Fruit fly (Drosophila melanogaster) whole organism, embryonic: ENCODE results near the gene CG43672.

ENCODE experiments used
- Bgb ChIP-seq: fragments of 200-800 bp; sonication (Bioruptor generic); IDR thresholded peaks from 2 replicates; pipeline ENCODE4 v1.3.6; 2022; ENCODE audit warnings: missing biosample characterization, missing genetic modification characterization; ENCODE audit not compliant: partially characterized antibody
- CG11085 ChIP-seq: fragments of 200-800 bp; sonication (Bioruptor generic); IDR thresholded peaks from 2 replicates; pipeline ENCODE4 v1.3.6; 2022; ENCODE audit warnings: missing biosample characterization, missing genetic modification characterization
- CG12104 ChIP-seq: fragments of 200-800 bp; sonication (Bioruptor generic); optimal IDR thresholded peaks from 3 replicates; lab custom pipeline; 2016; ENCODE audit warnings: missing biosample characterization, missing genetic modification characterization
- CG13424 ChIP-seq: fragments of 200-800 bp; sonication (Bioruptor generic); optimal IDR thresholded peaks from 2 replicates; lab custom pipeline; 2019; ENCODE audit warnings: missing biosample characterization, mild to moderate bottlenecking, missing genetic modification characterization, moderate library complexity
- CG14965 ChIP-seq: fragments of 200-800 bp; sonication (Bioruptor generic); optimal IDR thresholded peaks from 2 replicates; lab custom pipeline; 2016; ENCODE audit warnings: missing biosample characterization, missing genetic modification characterization, borderline replicate concordance
- CG15011 ChIP-seq: fragments of 200-800 bp; sonication (Bioruptor generic); optimal IDR thresholded peaks from 3 replicates; lab custom pipeline; 2018; ENCODE audit warnings: missing biosample characterization, mild to moderate bottlenecking, missing genetic modification characterization
- CG15479 ChIP-seq: fragments of 200-800 bp; sonication (Bioruptor generic); optimal IDR thresholded peaks from 3 replicates; lab custom pipeline; 2019; ENCODE audit warnings: missing biosample characterization, mild to moderate bottlenecking, missing genetic modification characterization, moderate library complexity
- CG18262 ChIP-seq: fragments of 200-800 bp; optimal IDR thresholded peaks from 3 replicates; lab custom pipeline; 2019; ENCODE audit warnings: missing biosample characterization, mild to moderate bottlenecking, missing genetic modification characterization, moderate library complexity
- CG18476 ChIP-seq: fragments of 200-800 bp; sonication (Bioruptor generic); optimal IDR thresholded peaks from 2 replicates; lab custom pipeline; 2016; ENCODE audit warnings: missing biosample characterization, mild to moderate bottlenecking, missing genetic modification characterization
- CG31365 ChIP-seq: fragments of 200-800 bp; sonication (Bioruptor generic); optimal IDR thresholded peaks from 2 replicates; lab custom pipeline; 2018; ENCODE audit warnings: missing biosample characterization, mild to moderate bottlenecking, missing genetic modification characterization
- CG33213 ChIP-seq: fragments of 200-800 bp; sonication (Bioruptor generic); optimal IDR thresholded peaks from 3 replicates; lab custom pipeline; 2016; ENCODE audit warnings: missing biosample characterization, missing genetic modification characterization
- CG3847 ChIP-seq: fragments of 200-800 bp; sonication (Bioruptor generic); IDR thresholded peaks from 2 replicates; pipeline ENCODE4 v1.3.6; 2022; ENCODE audit warnings: missing biosample characterization, missing genetic modification characterization
- CG4282 ChIP-seq: fragments of 200-800 bp; sonication (Bioruptor generic); optimal IDR thresholded peaks from 2 replicates; lab custom pipeline; 2016; ENCODE audit warnings: missing biosample characterization, missing genetic modification characterization
- CG4707 ChIP-seq: fragments of 200-800 bp; sonication (Bioruptor generic); optimal IDR thresholded peaks from 2 replicates; lab custom pipeline; 2018; ENCODE audit warnings: missing biosample characterization, mild to moderate bottlenecking, missing genetic modification characterization, moderate library complexity
- CG6813 ChIP-seq: fragments of 200-800 bp; sonication (Bioruptor generic); optimal IDR thresholded peaks from 2 replicates; lab custom pipeline; 2017; ENCODE audit warnings: missing biosample characterization, missing genetic modification characterization, mild to moderate bottlenecking, moderate library complexity, missing genetic modification reagents
- CG7786 ChIP-seq: fragments of 200-800 bp; sonication (Bioruptor generic); optimal IDR thresholded peaks from 2 replicates; lab custom pipeline; 2016; ENCODE audit warnings: missing biosample characterization, missing genetic modification characterization
- CG7928 ChIP-seq: fragments of 200-800 bp; sonication (Bioruptor generic); optimal IDR thresholded peaks from 2 replicates; lab custom pipeline; 2017; ENCODE audit warnings: missing biosample characterization, mild to moderate bottlenecking, missing genetic modification characterization
- Doc3 ChIP-seq: fragments of 200-800 bp; sonication (Bioruptor generic); IDR thresholded peaks from 3 replicates; pipeline ENCODE4 v1.3.6; 2022; ENCODE audit warnings: missing biosample characterization, missing genetic modification characterization; ENCODE audit not compliant: partially characterized antibody
- Ets65A ChIP-seq: fragments of 200-800 bp; sonication (Bioruptor generic); peaks from one replicate; lab custom pipeline; 2016; ENCODE audit warnings: missing biosample characterization, missing genetic modification characterization
- Hey ChIP-seq: fragments of 200-800 bp; sonication (Bioruptor generic); optimal IDR thresholded peaks from 3 replicates; lab custom pipeline; 2018; ENCODE audit warnings: missing biosample characterization, mild to moderate bottlenecking, missing genetic modification characterization
- Myb ChIP-seq: fragments of 200-800 bp; sonication (Bioruptor generic); optimal IDR thresholded peaks from 2 replicates; lab custom pipeline; 2016; ENCODE audit warnings: missing biosample characterization, missing genetic modification characterization
- Ptx1 ChIP-seq: fragments of 200-800 bp; sonication (Bioruptor generic); IDR thresholded peaks from 2 replicates; pipeline ENCODE4 v1.3.6; 2022; ENCODE audit warnings: missing biosample characterization, missing genetic modification characterization
- Sry-β ChIP-seq: fragments of 200-800 bp; sonication (Bioruptor generic); optimal IDR thresholded peaks from 2 replicates; lab custom pipeline; 2018; ENCODE audit warnings: missing biosample characterization, mild to moderate bottlenecking, missing genetic modification characterization, moderate library complexity
- Xbp1 ChIP-seq: fragments of 200-800 bp; sonication (Bioruptor generic); optimal IDR thresholded peaks from 3 replicates; lab custom pipeline; 2016; ENCODE audit warnings: missing biosample characterization, mild to moderate bottlenecking, missing genetic modification characterization
- ara ChIP-seq: fragments of 200-800 bp; sonication (Bioruptor generic); IDR thresholded peaks from 2 replicates; pipeline ENCODE4 v1.3.6; 2022; ENCODE audit warnings: missing biosample characterization, missing genetic modification characterization
- az2 ChIP-seq: fragments of 200-800 bp; sonication (Bioruptor generic); optimal IDR thresholded peaks from 3 replicates; lab custom pipeline; 2016; ENCODE audit warnings: missing biosample characterization, missing genetic modification characterization
- bigmax ChIP-seq: fragments of 200-800 bp; sonication (Bioruptor generic); optimal IDR thresholded peaks from 2 replicates; lab custom pipeline; 2018; ENCODE audit warnings: missing biosample characterization, mild to moderate bottlenecking, missing genetic modification characterization
- cato ChIP-seq: fragments of 200-800 bp; sonication (Bioruptor generic); optimal IDR thresholded peaks from 2 replicates; lab custom pipeline; 2016; ENCODE audit warnings: missing biosample characterization, missing genetic modification characterization, borderline replicate concordance
- chif ChIP-seq, 2 experiments: fragments of 200-800 bp; sonication (Bioruptor generic); optimal IDR thresholded peaks; 3 replicates each; lab custom pipeline; 2016; ENCODE audit warnings: missing biosample characterization in 2 of 2, missing genetic modification characterization in 2 of 2
- da ChIP-seq: fragments of 200-800 bp; sonication (Bioruptor generic); optimal IDR thresholded peaks from 2 replicates; lab custom pipeline; 2016; ENCODE audit warnings: missing biosample characterization, missing genetic modification characterization
- en ChIP-seq: fragments of 200-800 bp; sonication (Bioruptor generic); optimal IDR thresholded peaks from 2 replicates; lab custom pipeline; 2016; ENCODE audit warnings: missing biosample characterization, missing genetic modification characterization
- gcm ChIP-seq: fragments of 200-800 bp; sonication (Bioruptor generic); optimal IDR thresholded peaks from 2 replicates; lab custom pipeline; 2019; ENCODE audit warnings: missing biosample characterization, mild to moderate bottlenecking, missing genetic modification characterization, moderate library complexity
- gfzf ChIP-seq: fragments of 200-800 bp; sonication (Bioruptor generic); optimal IDR thresholded peaks from 2 replicates; lab custom pipeline; 2016; ENCODE audit warnings: missing biosample characterization, mild to moderate bottlenecking, missing genetic modification characterization, moderate library complexity
- gsb ChIP-seq: fragments of 200-800 bp; sonication (Bioruptor generic); IDR thresholded peaks from 2 replicates; pipeline ENCODE4 v1.3.6; 2022; ENCODE audit warnings: missing biosample characterization, missing genetic modification characterization
- gt ChIP-seq: fragments of 200-800 bp; sonication (Bioruptor generic); IDR thresholded peaks from 2 replicates; pipeline ENCODE4 v1.3.6; 2022; ENCODE audit warnings: missing biosample characterization, missing genetic modification characterization
- h ChIP-seq: fragments of >200 bp; optimal IDR thresholded peaks from 2 replicates; lab custom pipeline; 2017
- ham ChIP-seq: fragments of 200-800 bp; sonication (Bioruptor generic); IDR thresholded peaks from 2 replicates; pipeline ENCODE4 v1.3.6; 2022; ENCODE audit warnings: missing biosample characterization, missing genetic modification characterization
- knrl ChIP-seq: fragments of 200-800 bp; sonication (Bioruptor generic); IDR thresholded peaks from 3 replicates; pipeline ENCODE4 v1.3.6; 2022; ENCODE audit warnings: missing biosample characterization, missing genetic modification characterization; ENCODE audit not compliant: partially characterized antibody
- lilli ChIP-seq: fragments of 200-800 bp; sonication (Bioruptor generic); optimal IDR thresholded peaks from 3 replicates; lab custom pipeline; 2016; ENCODE audit warnings: missing biosample characterization, missing genetic modification characterization
- nerfin-1 ChIP-seq: fragments of 200-800 bp; sonication (Bioruptor generic); optimal IDR thresholded peaks from 3 replicates; lab custom pipeline; 2019; ENCODE audit warnings: missing biosample characterization, mild to moderate bottlenecking, missing genetic modification characterization, moderate library complexity
- nmo ChIP-seq: fragments of 200-800 bp; sonication (Bioruptor generic); optimal IDR thresholded peaks from 2 replicates; lab custom pipeline; 2018; ENCODE audit warnings: missing biosample characterization, mild to moderate bottlenecking, missing genetic modification characterization, moderate library complexity
- pita ChIP-seq: fragments of 200-800 bp; sonication (Bioruptor generic); optimal IDR thresholded peaks from 2 replicates; lab custom pipeline; 2017; ENCODE audit warnings: missing biosample characterization, mild to moderate bottlenecking, missing genetic modification characterization
- prd ChIP-seq, 3 experiments: fragments of >200 bp in 2 of 3; fragments of 200-800 bp in 1 of 3; sonication (Bioruptor generic) in 1 of 3; optimal IDR thresholded peaks in 2 of 3; IDR thresholded peaks in 1 of 3; 2 replicates in 2 of 3; 3 replicates in 1 of 3; pipeline versions ENCODE4 v1.3.6 to Lab custom; 2017 to 2022; ENCODE audit warnings: missing biosample characterization in 1 of 3, missing genetic modification characterization in 1 of 3
- pzg ChIP-seq: fragments of 200-800 bp; sonication (Bioruptor generic); optimal IDR thresholded peaks from 3 replicates; lab custom pipeline; 2018; ENCODE audit warnings: missing biosample characterization, mild to moderate bottlenecking, missing genetic modification characterization, moderate library complexity
- unpg ChIP-seq: fragments of 200-800 bp; sonication (Bioruptor generic); optimal IDR thresholded peaks from 3 replicates; lab custom pipeline; 2018; ENCODE audit warnings: missing biosample characterization, mild to moderate bottlenecking, missing genetic modification characterization, moderate library complexity
- wek ChIP-seq: fragments of 200-800 bp; sonication (Bioruptor generic); optimal IDR thresholded peaks from 3 replicates; lab custom pipeline; 2018; ENCODE audit warnings: missing biosample characterization, mild to moderate bottlenecking, missing genetic modification characterization, moderate library complexity
- zen2 ChIP-seq: fragments of 200-800 bp; sonication (Bioruptor generic); IDR thresholded peaks from 3 replicates; pipeline ENCODE4 v1.3.6; 2022; ENCODE audit warnings: missing biosample characterization, missing genetic modification characterization; ENCODE audit not compliant: partially characterized antibody
- zf30C ChIP-seq: fragments of 200-800 bp; sonication (Bioruptor generic); optimal IDR thresholded peaks from 3 replicates; lab custom pipeline; 2018; ENCODE audit warnings: missing biosample characterization, mild to moderate bottlenecking, missing genetic modification characterization

Gene CG43672

dm6 chrX:15745905-15746681 is 26.7 kb upstream of the CG43672 start, which contains the start of the genes CG8944 and CCT6 (continued):
- TF ChIP-seq pzg (GFP tag; lab: Kevin White, UChicago) (peak; percentile 20), CG13424 (tag; lab: Kevin White, UChicago) (peak; percentile 29), CG31365 (tag; lab: Kevin White, UChicago) (no peak), az2 (GFP tag; lab: Kevin White, UChicago) (peak; percentile 17), CG4707 (GFP tag; lab: Kevin White, UChicago) (no peak), Sry-β (GFP tag; lab: Kevin White, UChicago) (peak; percentile 83), bigmax (GFP tag; lab: Kevin White, UChicago) (no peak), CG15479 (GFP tag; lab: Kevin White, UChicago) (no peak), CG11085 (GFP tag; lab: Robert Waterston, UW) (no peak), wek (GFP tag; lab: Kevin White, UChicago) (no peak), zen2 (GFP tag; lab: Robert Waterston, UW) (no peak), unpg (GFP tag; lab: Kevin White, UChicago) (no peak), CG6813 (GFP tag; lab: Kevin White, UChicago) (no peak), CG7928 (no peak), Ets65A (GFP tag; lab: Kevin White, UChicago) (peak; percentile 81), nerfin-1 (tag; lab: Kevin White, UChicago) (no peak), CG33213 (GFP tag; lab: Kevin White, UChicago) (no peak), Myb (no peak), Bgb (no peak; the same call in 1 of the 2 replicates), Ptx1 (GFP tag; lab: Robert Waterston, UW) (0 out of 2 replicates have a peak, but pooled peaks have one; percentile 18), lilli (GFP tag; lab: Kevin White, UChicago) (peak; percentile 1), en (GFP tag; lab: Kevin White, UChicago) (no peak), CG4282 (GFP tag; lab: Kevin White, UChicago) (no peak), zf30C (no peak), Doc3 (GFP tag; lab: Robert Waterston, UW) (0 out of 3 replicates have a peak, but pooled peaks have one; percentile 31), CG15011 (GFP tag; lab: Kevin White, UChicago) (no peak), da (GFP tag; lab: Kevin White, UChicago) (no peak), gcm (GFP tag; lab: Kevin White, UChicago) (no peak), gsb (GFP tag; lab: Robert Waterston, UW) (no peak), ham (no peak), CG7786 (no peak), Xbp1 (GFP tag; lab: Kevin White, UChicago) (peak; percentile 26), knrl (GFP tag; lab: Robert Waterston, UW) (0 out of 3 replicates have a peak, but pooled peaks have one; percentile 42), Hey (tag; lab: Kevin White, UChicago) (no peak), CG14965 (GFP tag; lab: Kevin White, UChicago) (no peak), gt (no peak), pita (no peak), CG12104 (GFP tag; lab: Kevin White, UChicago) (no peak), nmo (GFP tag; lab: Kevin White, UChicago) (peak; percentile 29), CG18262 (tag; lab: Kevin White, UChicago) (peak; percentile 17), prd (optimal IDR thresholded peaks at IDR 0.05; lab: Kevin White, UChicago) (no peak), prd (GFP tag; IDR thresholded peaks at IDR 0.05; lab: Robert Waterston, UW) (no peak; the same call in 2 of the 3 replicates), ara (GFP tag; lab: Robert Waterston, UW) (no peak), CG3847 (GFP tag; lab: Robert Waterston, UW) (0 out of 2 replicates have a peak, but pooled peaks have one; percentile 4), CG18476 (GFP tag; lab: Kevin White, UChicago) (no peak), h (lab: Kevin White, UChicago) (no peak), chif (GFP tag; optimal IDR thresholded peaks at IDR 0.05; lab: Kevin White, UChicago) (no peak), cato (GFP tag; lab: Kevin White, UChicago) (no peak), gfzf (GFP tag; lab: Kevin White, UChicago) (peak; percentile 45)
